Fruit fly (Drosophila melanogaster) S2 (cell line): Measurements from ENCODE around the gene TwdlY.

Experiments used
- CG8478 ChIP-seq: fragments of >200 bp; optimal IDR thresholded peaks from 2 replicates; lab custom pipeline; 2018
- CTCF ChIP-seq, 2 experiments: fragments of >200 bp; optimal IDR thresholded peaks; 2 replicates each; lab custom pipeline; 2018

dm6 chrX:16764955-16765354 is 30.2 kb downstream of the TwdlY start:
- no peak for TF ChIP-seq CG8478 (lab: Kevin White, UChicago)
- TF ChIP-seq CTCF (optimal IDR thresholded peaks at IDR 0.05; lab: Kevin White, UChicago), result no peak
